Worm (Caenorhabditis elegans): Measurements from ENCODE around the gene vha-12.

The vha-12 gene

DNA sequence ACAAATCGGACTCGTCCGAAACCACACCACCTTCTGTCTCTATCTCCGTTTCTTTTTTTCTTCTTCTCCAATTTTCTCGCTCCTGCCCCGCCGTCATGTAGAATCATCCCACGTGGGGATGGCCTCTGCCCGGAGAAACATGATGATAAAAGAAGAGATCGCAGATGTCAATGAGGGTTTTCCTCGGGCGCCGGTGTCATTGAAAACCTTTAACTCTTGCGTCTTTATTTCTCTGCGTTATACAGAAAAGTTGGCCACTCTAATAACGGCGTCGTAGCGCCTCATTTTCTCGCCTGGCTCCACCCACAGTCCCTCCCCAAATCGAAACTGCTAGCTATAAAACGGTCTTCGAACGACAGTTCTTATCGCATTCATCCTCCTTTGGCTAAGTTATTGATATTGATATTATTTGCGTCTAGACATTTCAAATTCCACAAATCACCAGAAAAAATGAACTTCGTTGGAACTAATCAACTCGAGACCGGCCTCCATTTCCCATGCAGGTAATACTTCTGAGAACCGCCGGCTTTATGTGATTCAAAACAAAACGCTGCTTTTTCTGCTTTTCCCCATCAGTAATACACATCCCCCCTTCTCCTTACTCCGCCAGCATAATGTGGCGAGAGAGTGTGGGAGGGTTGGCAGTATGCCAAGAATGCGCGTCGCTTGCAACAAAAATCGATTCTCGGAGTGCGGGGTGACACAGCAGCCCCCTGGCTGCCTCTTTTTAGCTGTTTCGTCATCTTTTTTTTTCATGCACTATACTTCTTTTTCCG lies 45.7 kb upstream of the vha-12 start:
- TF ChIP-seq nhr-23 (tag; optimal IDR thresholded peaks at IDR 0.05) (peak; percentile 73), egl-27 (tag; optimal IDR thresholded peaks at IDR 0.05) (no peak), ztf-4 (tag; optimal IDR thresholded peaks at IDR 0.05) (no peak), lsy-12 (tag; optimal IDR thresholded peaks at IDR 0.05) (no peak), ztf-11 (tag; optimal IDR thresholded peaks at IDR 0.05) (no peak), ceh-28 (tag; optimal IDR thresholded peaks at IDR 0.05) (peak; percentile 68), ceh-9 (tag; optimal IDR thresholded peaks at IDR 0.05) (no peak), nhr-76 (tag; optimal IDR thresholded peaks at IDR 0.05) (no peak), tbx-2 (tag; optimal IDR thresholded peaks at IDR 0.05) (peak; percentile 36), elt-1 (tag; optimal IDR thresholded peaks at IDR 0.05) (no peak), skn-1 (tag; optimal IDR thresholded peaks at IDR 0.05) (peak; percentile 82), ama-1 (optimal IDR thresholded peaks at IDR 0.05) (peak; percentile 86), egl-5 (tag; optimal IDR thresholded peaks at IDR 0.05) (peak; percentile 24), fkh-2 (tag; optimal IDR thresholded peaks at IDR 0.05) (no peak), snpc-4 (tag; optimal IDR thresholded peaks at IDR 0.05) (no peak), hmg-11 (tag; optimal IDR thresholded peaks at IDR 0.05) (peak; percentile 50), nhr-25 (tag; optimal IDR thresholded peaks at IDR 0.05) (peak; percentile 50), lin-39 (tag; optimal IDR thresholded peaks at IDR 0.05) (peak; percentile 84), fos-1 (tag; optimal IDR thresholded peaks at IDR 0.05) (peak; percentile 71), pqm-1 (tag; optimal IDR thresholded peaks at IDR 0.05) (peak; percentile 27), nhr-12 (tag; optimal IDR thresholded peaks at IDR 0.05) (no peak), nhr-237 (tag; optimal IDR thresholded peaks at IDR 0.05) (no peak), ceh-82 (tag; optimal IDR thresholded peaks at IDR 0.05) (peak; percentile 8), elt-3 (tag; optimal IDR thresholded peaks at IDR 0.05) (peak in 1 of 3 experiments; percentile 13), unc-39 (tag; optimal IDR thresholded peaks at IDR 0.05) (no peak), nhr-67 (tag; optimal IDR thresholded peaks at IDR 0.05) (no peak), daf-12 (tag; optimal IDR thresholded peaks at IDR 0.05) (no peak), mml-1 (tag; optimal IDR thresholded peaks at IDR 0.05) (no peak), unc-62 (GFP tag; optimal IDR thresholded peaks at IDR 0.05) (peak; percentile 54), nhr-11 (tag; optimal IDR thresholded peaks at IDR 0.05) (peak; percentile 61), ceh-16 (tag; optimal IDR thresholded peaks at IDR 0.05) (no peak), ZK546.5 (tag; optimal IDR thresholded peaks at IDR 0.05) (no peak), zag-1 (tag; optimal IDR thresholded peaks at IDR 0.05) (no peak), elt-2 (tag; optimal IDR thresholded peaks at IDR 0.05) (peak; percentile 86), R02D3.7 (tag; optimal IDR thresholded peaks at IDR 0.05) (no peak), nfya-1 (tag; optimal IDR thresholded peaks at IDR 0.05; ENCODE audit: insufficient read depth) (peak; percentile 57), fkh-10 (GFP tag; optimal IDR thresholded peaks at IDR 0.05) (peak; percentile 29), mdl-1 (tag; optimal IDR thresholded peaks at IDR 0.05) (peak; percentile 88), jun-1 (tag; optimal IDR thresholded peaks at IDR 0.05) (peak; percentile 14), lin-15B (tag; optimal IDR thresholded peaks at IDR 0.05) (no peak), pha-4 (tag; optimal IDR thresholded peaks at IDR 0.05) (peak; percentile 68), aly-2 (tag; optimal IDR thresholded peaks at IDR 0.05) (no peak), nhr-77 (tag; optimal IDR thresholded peaks at IDR 0.05) (no peak), eor-1 (tag; optimal IDR thresholded peaks at IDR 0.05) (no peak), nhr-28 (tag; optimal IDR thresholded peaks at IDR 0.05) (no peak), nhr-43 (tag; optimal IDR thresholded peaks at IDR 0.05; ENCODE audit: poor library complexity, severe bottlenecking) (peak; percentile 64), sea-2 (GFP tag; optimal IDR thresholded peaks at IDR 0.05) (peak; percentile 89)
